Fruit fly (Drosophila melanogaster): ENCODE data around the gene nkd.
A peak's percentile ranks its signal among the peaks of the same experiment; 100 is the strongest.

The nkd gene

dm6 chr3L:19018440-19018839 lies 26.8 kb downstream of the nkd start (continued):
- TF ChIP-seq scrt (GFP tag; optimal IDR thresholded peaks at IDR 0.05) (no peak), ac (GFP tag; optimal IDR thresholded peaks at IDR 0.05) (no peak), CG1792 (GFP tag; optimal IDR thresholded peaks at IDR 0.05) (no peak), CG13624 (GFP tag; optimal IDR thresholded peaks at IDR 0.05) (no peak), lilli (GFP tag; optimal IDR thresholded peaks at IDR 0.05) (no peak), CG14050 (GFP tag; IDR thresholded peaks at IDR 0.05) (no peak), CG31441 (GFP tag; IDR thresholded peaks at IDR 0.05) (0 out of 2 replicates have a peak, but pooled peaks have one; percentile 22), Oaz (GFP tag; IDR thresholded peaks at IDR 0.05) (0 out of 2 replicates have a peak, but pooled peaks have one; percentile 5), pum (GFP tag; optimal IDR thresholded peaks at IDR 0.05) (no peak), Hr51 (GFP tag; optimal IDR thresholded peaks at IDR 0.05) (no peak), crol (GFP tag; IDR thresholded peaks at IDR 0.05) (peak; percentile 77), CG16779 (GFP tag; IDR thresholded peaks at IDR 0.05) (no peak), chm (GFP tag; IDR thresholded peaks at IDR 0.05) (no peak), Bgb (GFP tag; IDR thresholded peaks at IDR 0.05; ENCODE audit: partially characterized antibody) (no peak), Dek (tag; optimal IDR thresholded peaks at IDR 0.05) (no peak), disco-r (GFP tag; optimal IDR thresholded peaks at IDR 0.05) (no peak), CG9727 (GFP tag; optimal IDR thresholded peaks at IDR 0.05) (no peak), eyg (GFP tag; optimal IDR thresholded peaks at IDR 0.05) (no peak), Trl (optimal IDR thresholded peaks at IDR 0.05) (no peak), Trl (GFP tag; optimal IDR thresholded peaks at IDR 0.05) (no peak), CG11093 (GFP tag; IDR thresholded peaks at IDR 0.05) (no peak), zf30C (GFP tag; optimal IDR thresholded peaks at IDR 0.05) (no peak), CG9797 (GFP tag; optimal IDR thresholded peaks at IDR 0.05) (no peak), CG17186 (GFP tag; optimal IDR thresholded peaks at IDR 0.05) (no peak), CG12104 (GFP tag; optimal IDR thresholded peaks at IDR 0.05) (no peak), Mrtf (GFP tag; IDR thresholded peaks at IDR 0.05) (no peak), mam (GFP tag; optimal IDR thresholded peaks at IDR 0.05) (peak; percentile 31), croc (GFP tag; conservative IDR thresholded peaks at IDR 0.05) (no peak), pnt (GFP tag; optimal IDR thresholded peaks at IDR 0.05) (no peak), CG4360 (GFP tag; IDR thresholded peaks at IDR 0.05) (no peak), CG4328 (GFP tag; optimal IDR thresholded peaks at IDR 0.05) (no peak), CG18764 (GFP tag; optimal IDR thresholded peaks at IDR 0.05) (no peak), CG7556 (GFP tag; optimal IDR thresholded peaks at IDR 0.05) (no peak), CG4424 (GFP tag; optimal IDR thresholded peaks at IDR 0.05) (peak; percentile 8), abd-A (tag; optimal IDR thresholded peaks at IDR 0.05) (peak; percentile 72), Ptx1 (GFP tag; IDR thresholded peaks at IDR 0.05) (no peak), Sox100B (GFP tag; optimal IDR thresholded peaks at IDR 0.05) (no peak), crc (GFP tag; optimal IDR thresholded peaks at IDR 0.05) (no peak), Dip2 (GFP tag; IDR thresholded peaks at IDR 0.05) (no peak), ara (GFP tag; IDR thresholded peaks at IDR 0.05) (no peak), Lhr (GFP tag; optimal IDR thresholded peaks at IDR 0.05) (no peak), CG33557 (GFP tag; optimal IDR thresholded peaks at IDR 0.05) (no peak), nerfin-1 (tag; optimal IDR thresholded peaks at IDR 0.05) (no peak), CG43689 (GFP tag; IDR thresholded peaks at IDR 0.05) (no peak), sug (tag; optimal IDR thresholded peaks at IDR 0.05) (no peak), Xbp1 (GFP tag; optimal IDR thresholded peaks at IDR 0.05) (no peak), Elba2 (GFP tag; optimal IDR thresholded peaks at IDR 0.05) (no peak), oc (tag; optimal IDR thresholded peaks at IDR 0.05) (no peak), gem (tag; optimal IDR thresholded peaks at IDR 0.05) (no peak), CG17359 (tag; optimal IDR thresholded peaks at IDR 0.05) (no peak), PHDP (tag; optimal IDR thresholded peaks at IDR 0.05) (no peak), CG7987 (GFP tag; optimal IDR thresholded peaks at IDR 0.05) (no peak), seq (GFP tag; IDR thresholded peaks at IDR 0.05) (no peak)
